Worm (Caenorhabditis elegans) whole organism, mixed stage, embryonic: ENCODE data around the gene osm-1.
A peak's percentile ranks its signal among the peaks of the same experiment; 100 is the strongest.

Source experiments
- blmp-1 ChIP-seq: fragments of 150-350 bp; optimal IDR thresholded peaks from 2 replicates; lab custom pipeline; 2014; ENCODE audit warnings: missing biosample characterization, missing genetic modification characterization
- ceh-43 ChIP-seq: fragments of 200-800 bp; sonication (Bioruptor generic); optimal IDR thresholded peaks from 2 replicates; lab custom pipeline; 2018; ENCODE audit warnings: mild to moderate bottlenecking, missing genetic modification characterization, moderate library complexity, missing compliant biosample characterization
- ceh-83 ChIP-seq: fragments of 200-800 bp; sonication (Bioruptor generic); optimal IDR thresholded peaks from 2 replicates; lab custom pipeline; 2018; ENCODE audit warnings: mild to moderate bottlenecking, missing genetic modification characterization, missing compliant biosample characterization
- ces-1 ChIP-seq: fragments of 150-350 bp; optimal IDR thresholded peaks from 2 replicates; lab custom pipeline; 2014; ENCODE audit warnings: missing biosample characterization, missing genetic modification reagents, missing genetic modification characterization
- cnd-1 ChIP-seq: fragments of 200-800 bp; sonication (Bioruptor generic); optimal IDR thresholded peaks from 2 replicates; lab custom pipeline; 2018; ENCODE audit warnings: mild to moderate bottlenecking, missing genetic modification characterization, missing compliant biosample characterization
- drap-1 ChIP-seq: fragments of 200-800 bp; sonication (Bioruptor generic); optimal IDR thresholded peaks from 3 replicates; lab custom pipeline; 2018; ENCODE audit warnings: mild to moderate bottlenecking, missing genetic modification characterization, missing compliant biosample characterization
- elt-1 ChIP-seq: sonication (generic microtip); optimal IDR thresholded peaks from 2 replicates; lab custom pipeline; 2017; ENCODE audit warnings: missing genetic modification characterization, mild to moderate bottlenecking, missing compliant biosample characterization, antibody characterized with exemption, moderate library complexity, borderline replicate concordance; ENCODE audit not compliant: insufficient read depth
- flh-1 ChIP-seq: fragments of 200-800 bp; sonication (Bioruptor generic); optimal IDR thresholded peaks from 2 replicates; lab custom pipeline; 2018; ENCODE audit warnings: mild to moderate bottlenecking, missing genetic modification characterization, moderate library complexity, missing compliant biosample characterization
- ham-2 ChIP-seq: fragments of 200-800 bp; sonication (Bioruptor generic); optimal IDR thresholded peaks from 2 replicates; lab custom pipeline; 2018; ENCODE audit warnings: mild to moderate bottlenecking, missing genetic modification characterization, missing compliant biosample characterization
- lin-13 ChIP-seq: fragments of 150-350 bp; optimal IDR thresholded peaks from 2 replicates; lab custom pipeline; 2014; ENCODE audit warnings: missing biosample characterization, missing genetic modification characterization
- lin-32 ChIP-seq: fragments of 200-800 bp; sonication (Bioruptor generic); optimal IDR thresholded peaks from 2 replicates; lab custom pipeline; 2018; ENCODE audit warnings: mild to moderate bottlenecking, missing genetic modification characterization, missing compliant biosample characterization
- lsy-2 ChIP-seq: fragments of 150-350 bp; optimal IDR thresholded peaks from 2 replicates; lab custom pipeline; 2014; ENCODE audit warnings: missing biosample characterization, missing genetic modification characterization
- mab-5 ChIP-seq: fragments of 150-350 bp; optimal IDR thresholded peaks from 2 replicates; lab custom pipeline; 2014; ENCODE audit warnings: missing biosample characterization, missing genetic modification characterization
- mep-1 ChIP-seq: fragments of 150-350 bp; optimal IDR thresholded peaks from 2 replicates; lab custom pipeline; 2017; ENCODE audit warnings: missing biosample characterization, missing genetic modification reagents, missing genetic modification characterization, inconsistent platforms
- mls-2 ChIP-seq: sonication (generic microtip); optimal IDR thresholded peaks from 2 replicates; lab custom pipeline; 2016; ENCODE audit warnings: mild to moderate bottlenecking, missing genetic modification characterization, moderate library complexity, missing compliant biosample characterization
- nhr-12 ChIP-seq: fragments of 150-350 bp; optimal IDR thresholded peaks from 2 replicates; lab custom pipeline; 2014; ENCODE audit warnings: missing biosample characterization, missing genetic modification characterization
- nhr-2 ChIP-seq: fragments of 150-350 bp; optimal IDR thresholded peaks from 2 replicates; lab custom pipeline; 2014; ENCODE audit warnings: missing biosample characterization, missing genetic modification characterization
- nhr-237 ChIP-seq: fragments of 150-350 bp; optimal IDR thresholded peaks from 2 replicates; lab custom pipeline; 2014; ENCODE audit warnings: missing biosample characterization, missing genetic modification characterization
- nhr-28 ChIP-seq: fragments of 150-350 bp; optimal IDR thresholded peaks from 2 replicates; lab custom pipeline; 2014; ENCODE audit warnings: missing biosample characterization, missing genetic modification characterization
- nhr-76 ChIP-seq: sonication (generic microtip); optimal IDR thresholded peaks from 2 replicates; lab custom pipeline; 2017; ENCODE audit warnings: missing biosample characterization, missing genetic modification characterization
- pha-4 ChIP-seq: fragments of 150-350 bp; optimal IDR thresholded peaks from 2 replicates; lab custom pipeline; 2018; ENCODE audit warnings: missing biosample characterization, missing genetic modification reagents, missing genetic modification characterization
- sem-2 ChIP-seq: fragments of 200-800 bp; sonication (Bioruptor generic); optimal IDR thresholded peaks from 2 replicates; lab custom pipeline; 2018; ENCODE audit warnings: mild to moderate bottlenecking, missing genetic modification characterization, missing compliant biosample characterization
- sptf-1 ChIP-seq: sonication (generic microtip); optimal IDR thresholded peaks from 2 replicates; lab custom pipeline; 2017; ENCODE audit warnings: mild to moderate bottlenecking, missing genetic modification characterization, moderate library complexity, missing compliant biosample characterization
- tbx-8 ChIP-seq: fragments of 200-800 bp; sonication (Bioruptor generic); optimal IDR thresholded peaks from 2 replicates; lab custom pipeline; 2018; ENCODE audit warnings: mild to moderate bottlenecking, missing genetic modification characterization, moderate library complexity, missing compliant biosample characterization
- unc-120 ChIP-seq: sonication (generic microtip); optimal IDR thresholded peaks from 2 replicates; lab custom pipeline; 2017; ENCODE audit warnings: missing genetic modification characterization, missing compliant biosample characterization; ENCODE audit not compliant: poor library complexity, severe bottlenecking
- unc-39 ChIP-seq: fragments of 150-350 bp; optimal IDR thresholded peaks from 2 replicates; lab custom pipeline; 2014; ENCODE audit warnings: missing biosample characterization, missing genetic modification characterization
- unc-62 ChIP-seq: fragments of 150-350 bp; optimal IDR thresholded peaks from 2 replicates; lab custom pipeline; 2014; ENCODE audit warnings: missing biosample characterization, missing genetic modification reagents, missing genetic modification characterization
- zip-8 ChIP-seq: fragments of 150-350 bp; optimal IDR thresholded peaks from 2 replicates; lab custom pipeline; 2014; ENCODE audit warnings: missing biosample characterization, missing genetic modification characterization
- ztf-11 ChIP-seq: fragments of 150-350 bp; optimal IDR thresholded peaks from 2 replicates; lab custom pipeline; 2014; ENCODE audit warnings: missing biosample characterization, missing genetic modification characterization

osm-1 gene

ce11 chrX:16595522-16596282, 55.2 kb downstream of the osm-1 start:
- TF ChIP-seq ztf-11 (tag; lab: Kevin White, UChicago) (no peak), drap-1 (no peak), sem-2 (GFP tag; lab: Kevin White, UChicago) (no peak), ceh-43 (no peak), lin-13 (no peak), nhr-28 (tag; lab: Kevin White, UChicago) (no peak), pha-4 (no peak), ham-2 (peak; percentile 28), unc-62 (GFP tag; lab: Kevin White, UChicago) (no peak), nhr-237 (tag; lab: Kevin White, UChicago) (no peak), zip-8 (tag; lab: Kevin White, UChicago) (no peak), tbx-8 (no peak), nhr-76 (tag; lab: Kevin White, UChicago) (no peak), mep-1 (tag; lab: Kevin White, UChicago) (no peak), nhr-12 (tag; lab: Kevin White, UChicago) (no peak), flh-1 (no peak), mls-2 (tag; lab: Kevin White, UChicago) (no peak), sptf-1 (tag; lab: Kevin White, UChicago) (peak; percentile 25), lsy-2 (tag; lab: Kevin White, UChicago) (no peak), nhr-2 (tag; lab: Kevin White, UChicago) (no peak), mab-5 (tag; lab: Kevin White, UChicago) (no peak), elt-1 (tag; lab: Kevin White, UChicago) (peak; percentile 71), cnd-1 (tag; lab: Kevin White, UChicago) (no peak), unc-120 (tag; lab: Kevin White, UChicago) (no peak), blmp-1 (tag; lab: Kevin White, UChicago) (no peak), ces-1 (GFP tag; lab: Kevin White, UChicago) (peak; percentile 97)

ce11 chrX:16596972-16597371, 56.5 kb downstream of the osm-1 start:
- TF ChIP-seq lin-13: no peak
- no peak for TF ChIP-seq unc-120 (tag; lab: Kevin White, UChicago)
- TF ChIP-seq pha-4: no peak
- TF ChIP-seq ham-2: no peak
- no peak for TF ChIP-seq nhr-28 (tag; lab: Kevin White, UChicago)
- TF ChIP-seq nhr-76 (tag; lab: Kevin White, UChicago): no peak
- TF ChIP-seq nhr-237 (tag; lab: Kevin White, UChicago): no peak
- TF ChIP-seq mab-5 (tag; lab: Kevin White, UChicago): no peak
- TF ChIP-seq mls-2 (tag; lab: Kevin White, UChicago): no peak
- no peak for TF ChIP-seq lsy-2 (tag; lab: Kevin White, UChicago)
- no peak for TF ChIP-seq ces-1 (GFP tag; lab: Kevin White, UChicago)
- TF ChIP-seq sptf-1 (tag; lab: Kevin White, UChicago): no peak
- no peak for TF ChIP-seq lin-32 (GFP tag; lab: Kevin White, UChicago)
- TF ChIP-seq ceh-83 (GFP tag; lab: Kevin White, UChicago): no peak
- no peak for TF ChIP-seq blmp-1 (tag; lab: Kevin White, UChicago)
- TF ChIP-seq unc-39 (tag; lab: Kevin White, UChicago): no peak

ce11 chrX:16597791-16598190, 57.3 kb downstream of the osm-1 start:
- TF ChIP-seq drap-1 (no peak), ceh-43 (no peak), unc-62 (GFP tag; lab: Kevin White, UChicago) (no peak), elt-1 (tag; lab: Kevin White, UChicago) (no peak), mep-1 (tag; lab: Kevin White, UChicago) (no peak), lsy-2 (tag; lab: Kevin White, UChicago) (no peak), nhr-2 (tag; lab: Kevin White, UChicago) (no peak), tbx-8 (no peak), unc-39 (tag; lab: Kevin White, UChicago) (no peak)
